Fruit fly (Drosophila melanogaster): Measurements from ENCODE around the gene CG7079.

Gene CG7079

dm6 chr3R:21048729-21049128 is at the start of gene CG7079:
CG7079 (minus strand) TSS chr3R:21048829.
- TF ChIP-seq achi (GFP tag; optimal IDR thresholded peaks at IDR 0.05) (no peak), Smox (GFP tag; optimal IDR thresholded peaks at IDR 0.05) (no peak), CG11294 (GFP tag; IDR thresholded peaks at IDR 0.05) (no peak), Sox102F (GFP tag; optimal IDR thresholded peaks at IDR 0.05) (no peak), CG8119 (GFP tag; IDR thresholded peaks at IDR 0.05) (no peak), CG9139 (GFP tag; optimal IDR thresholded peaks at IDR 0.05) (no peak), Eip78C (GFP tag) (no peak), Met (GFP tag; optimal IDR thresholded peaks at IDR 0.05) (no peak)

- TF ChIP-seq CG11294 (GFP tag; IDR thresholded peaks at IDR 0.05) = peak; percentile 58; the same call in 1 of the 2 replicates
- peak; percentile 73 for TF ChIP-seq CG15336 (GFP tag; IDR thresholded peaks at IDR 0.05)
- peak; percentile 90 for TF ChIP-seq Hr4 (GFP tag; optimal IDR thresholded peaks at IDR 0.05)
- no peak for TF ChIP-seq vri (GFP tag; optimal IDR thresholded peaks at IDR 0.05)
- TF ChIP-seq CG31627 (GFP tag; optimal IDR thresholded peaks at IDR 0.05) = peak; percentile 82
- TF ChIP-seq achi (GFP tag; optimal IDR thresholded peaks at IDR 0.05) = no peak
- peak; percentile 62 for TF ChIP-seq dac (GFP tag; optimal IDR thresholded peaks at IDR 0.05)
- peak; percentile 78 for TF ChIP-seq CG6808 (GFP tag; optimal IDR thresholded peaks at IDR 0.05)
- no peak for TF ChIP-seq CG6276 (GFP tag; optimal IDR thresholded peaks at IDR 0.05)
- TF ChIP-seq salr (GFP tag; optimal IDR thresholded peaks at IDR 0.05) = peak; percentile 49 to 56
- TF ChIP-seq CG6792 (GFP tag; optimal IDR thresholded peaks at IDR 0.05) = peak; percentile 50
- peak; percentile 84 for TF ChIP-seq CG8119 (GFP tag; IDR thresholded peaks at IDR 0.05)
- peak; percentile 55 for TF ChIP-seq CG1621 (tag; optimal IDR thresholded peaks at IDR 0.05)
- TF ChIP-seq Hr39 (GFP tag; optimal IDR thresholded peaks at IDR 0.05) = peak; percentile 82
- TF ChIP-seq ss (GFP tag; optimal IDR thresholded peaks at IDR 0.05) = peak in 1 of 2 experiments; percentile 71
- TF ChIP-seq CG8632 (GFP tag; optimal IDR thresholded peaks at IDR 0.05) = peak; percentile 54
- TF ChIP-seq CG8319 (GFP tag; optimal IDR thresholded peaks at IDR 0.05) = peak; percentile 53
- TF ChIP-seq acj6 (GFP tag; optimal IDR thresholded peaks at IDR 0.05) = peak; percentile 68
- no peak for TF ChIP-seq Lpt (GFP tag; optimal IDR thresholded peaks at IDR 0.05)
- TF ChIP-seq Gug (GFP tag; IDR thresholded peaks at IDR 0.05) = peak; percentile 85
- peak; percentile 95 for TF ChIP-seq fkh (GFP tag; optimal IDR thresholded peaks at IDR 0.05)
- TF ChIP-seq Smox (GFP tag; optimal IDR thresholded peaks at IDR 0.05) = no peak
- peak; percentile 84 for TF ChIP-seq lz (GFP tag; optimal IDR thresholded peaks at IDR 0.05)
- no peak for TF ChIP-seq pdm3 (GFP tag; optimal IDR thresholded peaks at IDR 0.05)
- no peak for TF ChIP-seq CG11762 (GFP tag; optimal IDR thresholded peaks at IDR 0.05; ENCODE audit: insufficient read depth)
- peak; percentile 58 for TF ChIP-seq CG16779 (tag; optimal IDR thresholded peaks at IDR 0.05)
- no peak for TF ChIP-seq Eip75B (GFP tag; optimal IDR thresholded peaks at IDR 0.05)
- peak; percentile 92 for TF ChIP-seq svp (GFP tag)
- TF ChIP-seq CG3032 (tag; optimal IDR thresholded peaks at IDR 0.05) = peak; percentile 87
- TF ChIP-seq Ets96B (tag; optimal IDR thresholded peaks at IDR 0.05) = peak; percentile 82
- TF ChIP-seq fd85E (GFP tag; optimal IDR thresholded peaks at IDR 0.05) = no peak
- TF ChIP-seq CG6163 (GFP tag; IDR thresholded peaks at IDR 0.05) = peak; percentile 93
- TF ChIP-seq CG32006 (GFP tag; optimal IDR thresholded peaks at IDR 0.05) = peak; percentile 84
- peak; percentile 74 for TF ChIP-seq CG3919 (GFP tag; optimal IDR thresholded peaks at IDR 0.05)
- TF ChIP-seq fd59A (GFP tag; optimal IDR thresholded peaks at IDR 0.05) = peak; percentile 24
- TF ChIP-seq Eip78C (GFP tag) = peak; percentile 88
- TF ChIP-seq CG6854 (GFP tag; optimal IDR thresholded peaks at IDR 0.05) = peak; percentile 34
- peak; percentile 77 for TF ChIP-seq cyc (GFP tag; optimal IDR thresholded peaks at IDR 0.05)
- no peak for TF ChIP-seq Met (GFP tag; optimal IDR thresholded peaks at IDR 0.05)
- TF ChIP-seq dsx (GFP tag; optimal IDR thresholded peaks at IDR 0.05; ENCODE audit: poor library complexity, severe bottlenecking) = peak; percentile 69
- peak; percentile 88 for TF ChIP-seq eg (GFP tag; IDR thresholded peaks at IDR 0.05)
- no peak for TF ChIP-seq CG9139 (GFP tag; optimal IDR thresholded peaks at IDR 0.05)
- TF ChIP-seq CG10669 (GFP tag; optimal IDR thresholded peaks at IDR 0.05) = peak; percentile 70
- TF ChIP-seq CG4318 (GFP tag; optimal IDR thresholded peaks at IDR 0.05) = no peak
- TF ChIP-seq esn (GFP tag; optimal IDR thresholded peaks at IDR 0.05) = peak; percentile 90
- TF ChIP-seq Eip93F (GFP tag; optimal IDR thresholded peaks at IDR 0.05) = no peak
- TF ChIP-seq topi (GFP tag; optimal IDR thresholded peaks at IDR 0.05) = peak; percentile 89
Observed at dm6 chr3R:21097631-21098117, 49.0 kb upstream of the CG7079 start, which contains the start of gene RhoGAP93B. RhoGAP93B (minus strand) TSS chr3R:21097827.
